Worm (Caenorhabditis elegans): ENCODE results near the gene rars-2.

ce11 chrII:6169156-6169555 lies 43.8 kb downstream of the rars-2 start, which contains the start of gene hst-3.1:
- TF ChIP-seq sdz-12 (GFP tag; optimal IDR thresholded peaks at IDR 0.05) (no peak), duxl-1 (tag; optimal IDR thresholded peaks at IDR 0.05; ENCODE audit: poor library complexity) (no peak), daf-19 (GFP tag; conservative IDR thresholded peaks at IDR 0.05) (no peak), ceh-32 (tag; optimal IDR thresholded peaks at IDR 0.05; ENCODE audit: poor library complexity) (no peak), lim-7 (GFP tag; IDR thresholded peaks at IDR 0.05) (no peak), vab-7 (GFP tag; IDR thresholded peaks at IDR 0.05) (no peak), unc-62 (GFP tag; optimal IDR thresholded peaks at IDR 0.05 in 1 of 2) (no peak), unc-62 (tag; optimal IDR thresholded peaks at IDR 0.05) (no peak), jun-1 (tag; optimal IDR thresholded peaks at IDR 0.05) (no peak), saeg-2 (GFP tag; IDR thresholded peaks at IDR 0.05) (no peak), nhr-41 (GFP tag; IDR thresholded peaks at IDR 0.05) (no peak), pqm-1 (tag; optimal IDR thresholded peaks at IDR 0.05) (no peak), dmd-8 (GFP tag; IDR thresholded peaks at IDR 0.05) (no peak)
